Worm (Caenorhabditis elegans): ENCODE data around the gene Y110A2AL.7.

The Y110A2AL.7 gene

DNA sequence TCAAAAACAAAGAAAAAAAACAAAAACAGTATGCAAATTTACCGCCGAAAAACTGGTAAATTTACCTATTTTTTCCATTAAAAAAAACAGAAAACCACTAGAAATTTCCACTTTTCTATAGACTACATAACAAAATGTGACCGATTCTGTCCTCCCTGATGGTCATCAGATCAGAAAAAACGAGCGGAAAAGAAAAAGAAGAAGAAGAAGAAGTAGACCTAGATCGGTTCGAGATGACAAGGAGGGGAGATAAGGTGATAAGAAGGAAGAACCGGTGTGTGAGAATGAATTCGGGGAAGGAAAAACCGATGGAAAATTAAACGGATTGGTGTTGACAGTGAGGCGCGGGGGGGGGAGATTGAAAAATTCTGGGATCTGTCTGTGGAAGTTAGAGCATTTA, 13.1 kb upstream of the Y110A2AL.7 start:
- TF ChIP-seq ceh-82 (tag; optimal IDR thresholded peaks at IDR 0.05) (no peak), nhr-23 (tag; optimal IDR thresholded peaks at IDR 0.05) (peak; percentile 13), ceh-16 (tag; optimal IDR thresholded peaks at IDR 0.05) (no peak), jun-1 (tag; optimal IDR thresholded peaks at IDR 0.05) (no peak), nhr-237 (tag; optimal IDR thresholded peaks at IDR 0.05) (no peak), nhr-43 (tag; optimal IDR thresholded peaks at IDR 0.05; ENCODE audit: poor library complexity, severe bottlenecking) (peak; percentile 22), unc-62 (GFP tag; optimal IDR thresholded peaks at IDR 0.05) (no peak), elt-3 (tag; optimal IDR thresholded peaks at IDR 0.05) (peak in 1 of 3 experiments; percentile 9), aly-2 (tag; optimal IDR thresholded peaks at IDR 0.05) (no peak)

DNA sequence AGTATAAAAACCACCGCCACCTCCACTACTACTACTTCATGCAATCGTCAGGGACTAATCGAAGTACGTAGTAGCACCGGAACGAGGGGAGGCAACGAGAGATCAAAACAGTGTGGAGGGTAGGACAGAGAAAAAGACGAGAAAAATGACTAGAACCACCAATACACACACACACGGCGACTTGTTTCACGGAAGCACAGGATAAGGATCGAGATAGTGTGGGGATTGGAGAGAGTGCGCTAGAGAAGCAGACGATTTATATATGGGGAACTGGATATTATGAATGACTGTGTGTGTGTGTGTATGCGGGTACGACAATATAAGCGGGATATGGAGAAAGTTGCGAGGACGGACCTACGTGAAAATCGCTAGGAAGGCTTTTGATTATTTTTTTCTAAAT, 11.8 kb upstream of the Y110A2AL.7 start:
- no peak for TF ChIP-seq ceh-16 (tag; optimal IDR thresholded peaks at IDR 0.05)
- peak; percentile 14 for TF ChIP-seq hmg-11 (tag; optimal IDR thresholded peaks at IDR 0.05)
- TF ChIP-seq pqm-1 (tag; optimal IDR thresholded peaks at IDR 0.05) = no peak
- no peak for TF ChIP-seq ceh-9 (tag; optimal IDR thresholded peaks at IDR 0.05)
- TF ChIP-seq nhr-77 (tag; optimal IDR thresholded peaks at IDR 0.05) = no peak
- peak; percentile 54 for TF ChIP-seq nhr-25 (tag; optimal IDR thresholded peaks at IDR 0.05)
- peak; percentile 43 for TF ChIP-seq ama-1 (optimal IDR thresholded peaks at IDR 0.05)
- peak; percentile 64 for TF ChIP-seq nhr-23 (tag; optimal IDR thresholded peaks at IDR 0.05)
- no peak for TF ChIP-seq zag-1 (tag; optimal IDR thresholded peaks at IDR 0.05)
- no peak for TF ChIP-seq nhr-237 (tag; optimal IDR thresholded peaks at IDR 0.05)
- TF ChIP-seq ceh-28 (tag; optimal IDR thresholded peaks at IDR 0.05) = no peak
- peak; percentile 58 for TF ChIP-seq nhr-43 (tag; optimal IDR thresholded peaks at IDR 0.05; ENCODE audit: poor library complexity, severe bottlenecking)
- no peak for TF ChIP-seq ZK546.5 (tag; optimal IDR thresholded peaks at IDR 0.05)
- no peak for TF ChIP-seq egl-5 (tag; optimal IDR thresholded peaks at IDR 0.05)
- no peak for TF ChIP-seq fkh-2 (tag; optimal IDR thresholded peaks at IDR 0.05)
- no peak for TF ChIP-seq nhr-11 (tag; optimal IDR thresholded peaks at IDR 0.05)

DNA sequence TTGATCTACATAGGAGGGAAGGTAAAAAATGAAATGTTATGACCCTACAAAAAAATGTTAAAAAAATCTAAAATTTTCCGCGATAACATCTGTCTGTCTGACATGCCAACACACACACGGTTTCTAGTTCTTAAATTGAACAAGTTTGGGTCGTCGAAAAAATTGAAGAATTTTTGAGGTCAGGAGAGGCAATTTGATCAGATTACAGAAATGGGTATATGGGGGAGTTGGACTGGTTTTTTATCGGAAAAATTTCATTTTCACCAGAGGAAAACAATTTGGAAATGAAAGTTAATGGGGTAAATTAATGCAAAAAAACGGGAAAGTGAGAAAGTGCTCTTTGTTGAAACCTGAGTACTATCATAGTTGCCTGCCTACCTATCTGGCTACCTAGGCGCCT, 10.8 kb upstream of the Y110A2AL.7 start:
- TF ChIP-seq elt-1 (tag; optimal IDR thresholded peaks at IDR 0.05) (peak; percentile 63), unc-39 (tag; optimal IDR thresholded peaks at IDR 0.05) (no peak), ceh-9 (tag; optimal IDR thresholded peaks at IDR 0.05) (no peak), unc-62 (GFP tag; optimal IDR thresholded peaks at IDR 0.05) (no peak), daf-12 (tag; optimal IDR thresholded peaks at IDR 0.05) (no peak)

DNA sequence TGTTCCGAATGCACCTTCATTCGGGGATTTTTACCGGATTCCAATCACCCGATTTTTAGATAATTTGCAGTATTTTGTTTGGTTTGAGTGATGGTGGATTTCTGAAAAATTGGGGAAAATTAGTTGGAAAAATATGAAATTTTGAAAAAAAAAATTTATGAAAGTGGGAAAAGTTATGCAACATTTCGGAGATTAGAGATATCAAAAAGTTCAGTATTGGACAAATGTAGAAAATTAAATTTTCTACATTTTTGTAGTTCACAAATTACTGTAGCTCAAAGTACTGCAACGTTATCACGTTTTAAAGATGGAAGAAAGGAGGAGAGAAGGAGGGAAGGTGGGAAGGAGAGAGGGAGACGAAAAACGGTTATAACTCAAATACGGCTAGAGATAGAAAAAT, 9.5 kb upstream of the Y110A2AL.7 start, which contains the start of gene ptc-3:
Gene ptc-3, minus strand, starts transcription at position 101 of the 400 bp plus-strand sequence.
- TF ChIP-seq snpc-4 (tag; optimal IDR thresholded peaks at IDR 0.05) (no peak), ceh-28 (tag; optimal IDR thresholded peaks at IDR 0.05) (no peak), nhr-23 (tag; optimal IDR thresholded peaks at IDR 0.05) (no peak), hmg-11 (tag; optimal IDR thresholded peaks at IDR 0.05) (no peak), nhr-43 (tag; optimal IDR thresholded peaks at IDR 0.05; ENCODE audit: poor library complexity, severe bottlenecking) (no peak), ZK546.5 (tag; optimal IDR thresholded peaks at IDR 0.05) (no peak), mml-1 (tag; optimal IDR thresholded peaks at IDR 0.05) (no peak), egl-5 (tag; optimal IDR thresholded peaks at IDR 0.05) (no peak), unc-39 (tag; optimal IDR thresholded peaks at IDR 0.05) (no peak), ama-1 (optimal IDR thresholded peaks at IDR 0.05) (no peak), nhr-25 (tag; optimal IDR thresholded peaks at IDR 0.05) (no peak), R02D3.7 (tag; optimal IDR thresholded peaks at IDR 0.05) (no peak), mdl-1 (tag; optimal IDR thresholded peaks at IDR 0.05) (no peak), lin-15B (tag; optimal IDR thresholded peaks at IDR 0.05) (no peak), nhr-77 (tag; optimal IDR thresholded peaks at IDR 0.05) (no peak), pqm-1 (tag; optimal IDR thresholded peaks at IDR 0.05) (no peak), egl-27 (tag; optimal IDR thresholded peaks at IDR 0.05) (no peak), fos-1 (tag; optimal IDR thresholded peaks at IDR 0.05) (no peak), nhr-237 (tag; optimal IDR thresholded peaks at IDR 0.05) (no peak)

DNA sequence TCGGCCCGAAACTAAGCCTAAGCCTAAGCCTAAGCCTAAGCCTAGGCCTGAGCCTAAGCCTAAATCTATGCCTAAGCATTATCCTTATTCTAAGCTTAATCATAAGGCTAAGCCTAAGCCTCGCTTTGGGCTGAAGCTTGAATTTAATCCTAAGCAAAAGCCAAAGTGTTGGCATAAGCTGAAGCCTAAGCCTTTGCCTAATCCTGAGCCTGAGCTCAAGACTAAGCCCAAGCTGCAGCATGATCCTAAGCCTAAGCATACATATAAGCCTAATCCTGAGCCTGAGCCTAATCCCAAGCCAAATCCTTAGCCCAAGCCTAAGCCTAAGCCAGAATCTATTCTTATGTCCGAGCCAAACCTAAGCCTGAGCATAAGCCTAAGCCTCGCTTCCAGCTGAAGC, 3.6 kb upstream of the Y110A2AL.7 start:
- TF ChIP-seq aly-2 (tag; optimal IDR thresholded peaks at IDR 0.05) (no peak), jun-1 (tag; optimal IDR thresholded peaks at IDR 0.05) (no peak)

DNA sequence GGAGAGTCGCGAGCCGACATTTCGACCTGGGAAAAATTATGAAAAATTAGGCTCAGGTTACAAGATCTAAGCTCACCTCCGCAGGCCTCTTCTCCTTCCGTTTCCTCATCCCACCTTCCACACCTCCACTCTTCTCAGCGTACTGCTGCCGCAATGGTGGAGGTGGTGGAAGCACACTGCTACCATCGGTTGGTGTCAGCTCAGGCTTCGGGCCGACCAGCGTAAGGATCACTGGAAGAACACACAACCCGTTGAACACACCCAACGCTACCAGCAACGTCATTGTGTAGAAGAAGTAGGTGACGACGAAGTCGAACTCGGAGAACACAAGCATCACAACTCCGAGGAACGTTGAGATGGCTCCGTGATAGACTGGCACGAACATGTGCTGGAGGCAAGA, 2.7 kb upstream of the Y110A2AL.7 start:
- no peak for TF ChIP-seq ceh-16 (tag; optimal IDR thresholded peaks at IDR 0.05)
- no peak for TF ChIP-seq fkh-10 (GFP tag; optimal IDR thresholded peaks at IDR 0.05)
- no peak for TF ChIP-seq ztf-4 (tag; optimal IDR thresholded peaks at IDR 0.05)
- no peak for TF ChIP-seq pqm-1 (tag; optimal IDR thresholded peaks at IDR 0.05)
- TF ChIP-seq nhr-77 (tag; optimal IDR thresholded peaks at IDR 0.05) = no peak

All from whole organism, L3 larva.